Worm (Caenorhabditis elegans) whole organism, L1 larva: ENCODE measurements around the gene comt-1.

Experiments
- alr-1 ChIP-seq: fragments of 200-800 bp; sonication (Bioruptor generic); optimal IDR thresholded peaks from 2 replicates; lab custom pipeline; 2018; ENCODE audit warnings: borderline replicate concordance, mild to moderate bottlenecking, missing genetic modification characterization, missing compliant biosample characterization
- blmp-1 ChIP-seq: fragments of 150-350 bp; optimal IDR thresholded peaks from 2 replicates; lab custom pipeline; 2014; ENCODE audit warnings: missing biosample characterization, missing genetic modification characterization
- ceh-88 ChIP-seq: fragments of 200-800 bp; sonication (Bioruptor generic); IDR thresholded peaks from 2 replicates; pipeline ENCODE4 v1.3.6; 2022; ENCODE audit warnings: missing genetic modification characterization, missing compliant biosample characterization
- ceh-90 ChIP-seq: sonication (generic microtip); optimal IDR thresholded peaks from 2 replicates; lab custom pipeline; 2016; ENCODE audit warnings: missing genetic modification characterization, missing compliant biosample characterization
- ces-1 ChIP-seq: fragments of 150-350 bp; optimal IDR thresholded peaks from 2 replicates; lab custom pipeline; 2014; ENCODE audit warnings: missing biosample characterization, missing genetic modification reagents, missing genetic modification characterization
- dpl-1 ChIP-seq, 3 experiments: fragments of 150-350 bp in 2 of 3; sonication (generic microtip) in 1 of 3; optimal IDR thresholded peaks; 2 replicates each; lab custom pipeline; 2014 to 2017; ENCODE audit warnings: missing biosample characterization in 3 of 3, missing genetic modification characterization in 3 of 3, missing genetic modification reagents in 3 of 3
- dsc-1 ChIP-seq: sonication (generic microtip); optimal IDR thresholded peaks from 2 replicates; lab custom pipeline; 2016; ENCODE audit warnings: mild to moderate bottlenecking, missing genetic modification characterization, missing compliant biosample characterization
- efl-1 ChIP-seq, 4 experiments: fragments of 150-350 bp; optimal IDR thresholded peaks in 3 of 4; peaks in 1 of 4; 1 replicate in 1 of 4; 2 replicates in 3 of 4; lab custom pipeline; 2014; ENCODE audit warnings: missing biosample characterization in 2 of 4, missing genetic modification characterization in 2 of 4, missing genetic modification reagents in 2 of 4
- efl-3 ChIP-seq: fragments of 200-800 bp; sonication (Bioruptor generic); optimal IDR thresholded peaks from 2 replicates; lab custom pipeline; 2018; ENCODE audit warnings: mild to moderate bottlenecking, missing genetic modification characterization, missing compliant biosample characterization
- egl-13 ChIP-seq: sonication (generic microtip); optimal IDR thresholded peaks from 2 replicates; lab custom pipeline; 2016; ENCODE audit warnings: missing genotype, missing genetic modification reagents, missing genetic modification characterization, missing compliant biosample characterization
- elt-2 ChIP-seq: sonication (generic microtip); optimal IDR thresholded peaks from 2 replicates; lab custom pipeline; 2016; ENCODE audit warnings: missing genetic modification characterization, mild to moderate bottlenecking, inconsistent platforms, missing compliant biosample characterization, missing genetic modification reagents
- elt-3 ChIP-seq, 6 experiments: fragments of 150-350 bp in 1 of 6; sonication (generic microtip); optimal IDR thresholded peaks; 2 replicates each; lab custom pipeline; 2017 to 2018; ENCODE audit warnings: missing biosample characterization in 6 of 6, missing genetic modification characterization in 6 of 6, inconsistent platforms in 1 of 6
- fkh-4 ChIP-seq: sonication (generic microtip); optimal IDR thresholded peaks from 2 replicates; lab custom pipeline; 2016; ENCODE audit warnings: missing compliant biosample characterization, missing genetic modification characterization, borderline replicate concordance
- fos-1 ChIP-seq: fragments of 150-350 bp; optimal IDR thresholded peaks from 2 replicates; lab custom pipeline; 2014; ENCODE audit warnings: missing biosample characterization, missing genetic modification characterization
- grh-1 ChIP-seq: fragments of 200-800 bp; sonication (Bioruptor generic); IDR thresholded peaks from 2 replicates; pipeline ENCODE4 v1.3.6; 2022; ENCODE audit warnings: missing genetic modification reagents, missing genetic modification characterization, missing compliant biosample characterization
- hlh-4 ChIP-seq: sonication (generic microtip); optimal IDR thresholded peaks from 2 replicates; lab custom pipeline; 2016; ENCODE audit warnings: mild to moderate bottlenecking, missing genetic modification characterization, missing compliant biosample characterization
- hpl-2 ChIP-seq: fragments of 150-350 bp; optimal IDR thresholded peaks from 2 replicates; lab custom pipeline; 2014; ENCODE audit warnings: missing biosample characterization, missing genetic modification reagents, missing genetic modification characterization
- lin-14 ChIP-seq: fragments of 200-800 bp; sonication (Bioruptor generic); optimal IDR thresholded peaks from 2 replicates; lab custom pipeline; 2018; ENCODE audit warnings: mild to moderate bottlenecking, missing genetic modification characterization, moderate library complexity, missing compliant biosample characterization
- lin-35 ChIP-seq, 2 experiments: fragments of 150-350 bp; optimal IDR thresholded peaks; 2 replicates each; lab custom pipeline; 2014; ENCODE audit warnings: missing biosample characterization in 2 of 2, missing genetic modification characterization in 2 of 2, missing genetic modification reagents in 2 of 2
- lsy-2 ChIP-seq, 2 experiments: fragments of 150-350 bp; optimal IDR thresholded peaks; 2 replicates each; lab custom pipeline; 2014; ENCODE audit warnings: missing biosample characterization in 2 of 2, missing genetic modification characterization in 2 of 2
- mep-1 ChIP-seq: fragments of 150-350 bp; optimal IDR thresholded peaks from 2 replicates; lab custom pipeline; 2014; ENCODE audit warnings: missing biosample characterization, missing genetic modification characterization
- nhr-11 ChIP-seq: fragments of 150-350 bp; optimal IDR thresholded peaks from 2 replicates; lab custom pipeline; 2014; ENCODE audit warnings: missing biosample characterization, missing genetic modification characterization
- nhr-12 ChIP-seq: sonication (generic microtip); optimal IDR thresholded peaks from 2 replicates; lab custom pipeline; 2017; ENCODE audit warnings: missing biosample characterization, missing genetic modification characterization
- nhr-19 ChIP-seq: fragments of 200-800 bp; sonication (Bioruptor generic); conservative IDR thresholded peaks from 2 replicates; pipeline ENCODE4 v1.3.6; 2022; ENCODE audit warnings: missing genetic modification characterization, missing compliant biosample characterization
- nhr-20 ChIP-seq: sonication (generic microtip); optimal IDR thresholded peaks from 2 replicates; lab custom pipeline; 2016; ENCODE audit warnings: mild to moderate bottlenecking, missing genetic modification characterization, missing compliant biosample characterization
- nhr-237 ChIP-seq: fragments of 150-350 bp; optimal IDR thresholded peaks from 2 replicates; lab custom pipeline; 2014; ENCODE audit warnings: missing biosample characterization, missing genetic modification characterization
- nhr-28 ChIP-seq: fragments of 150-350 bp; optimal IDR thresholded peaks from 2 replicates; lab custom pipeline; 2014; ENCODE audit warnings: missing biosample characterization, missing genetic modification characterization
- nhr-47 ChIP-seq: sonication (generic microtip); optimal IDR thresholded peaks from 2 replicates; lab custom pipeline; 2016; ENCODE audit warnings: mild to moderate bottlenecking, missing genetic modification characterization, moderate library complexity, missing compliant biosample characterization
- nhr-71 ChIP-seq: sonication (generic microtip); optimal IDR thresholded peaks from 2 replicates; lab custom pipeline; 2016; ENCODE audit warnings: mild to moderate bottlenecking, missing genetic modification characterization, moderate library complexity, missing compliant biosample characterization
- nhr-76 ChIP-seq: sonication (generic microtip); optimal IDR thresholded peaks from 2 replicates; lab custom pipeline; 2017; ENCODE audit warnings: missing biosample characterization, missing genetic modification characterization
- nhr-77 ChIP-seq: fragments of 150-350 bp; optimal IDR thresholded peaks from 2 replicates; lab custom pipeline; 2014; ENCODE audit warnings: missing biosample characterization, missing genetic modification characterization
- nhr-84 ChIP-seq: sonication (generic microtip); optimal IDR thresholded peaks from 2 replicates; lab custom pipeline; 2017; ENCODE audit warnings: missing biosample characterization, missing genetic modification characterization
- nhr-85 ChIP-seq: sonication (generic microtip); peaks from one replicate; lab custom pipeline; 2016; ENCODE audit warnings: missing genetic modification characterization, inconsistent platforms, missing compliant biosample characterization
- nhr-90 ChIP-seq: sonication (generic microtip); optimal IDR thresholded peaks from 2 replicates; lab custom pipeline; 2016; ENCODE audit warnings: mild to moderate bottlenecking, missing genetic modification characterization, missing compliant biosample characterization; ENCODE audit not compliant: poor library complexity
- pax-3 ChIP-seq: fragments of 200-800 bp; sonication (Bioruptor generic); optimal IDR thresholded peaks from 2 replicates; lab custom pipeline; 2018; ENCODE audit warnings: mild to moderate bottlenecking, missing genetic modification characterization, moderate library complexity, missing compliant biosample characterization
- pqm-1 ChIP-seq: sonication (generic microtip); optimal IDR thresholded peaks from 3 replicates; lab custom pipeline; 2017; ENCODE audit warnings: missing biosample characterization, missing genetic modification characterization
- rnt-1 ChIP-seq: sonication (generic microtip); optimal IDR thresholded peaks from 2 replicates; lab custom pipeline; 2016; ENCODE audit warnings: mild to moderate bottlenecking, missing genetic modification characterization, moderate library complexity, missing compliant biosample characterization
- skn-1 ChIP-seq: fragments of 150-350 bp; optimal IDR thresholded peaks from 2 replicates; lab custom pipeline; 2014; ENCODE audit warnings: missing biosample characterization, missing genetic modification characterization
- snu-23 ChIP-seq: sonication (generic microtip); optimal IDR thresholded peaks from 2 replicates; lab custom pipeline; 2016; ENCODE audit warnings: missing genetic modification characterization, missing compliant biosample characterization
- sptf-1 ChIP-seq: fragments of 150-350 bp; optimal IDR thresholded peaks from 2 replicates; lab custom pipeline; 2014; ENCODE audit warnings: missing biosample characterization, missing genetic modification characterization
- tbx-2 ChIP-seq: sonication (generic microtip); optimal IDR thresholded peaks from 2 replicates; lab custom pipeline; 2016; ENCODE audit warnings: missing genetic modification characterization, missing compliant biosample characterization
- tlp-1 ChIP-seq: fragments of 150-350 bp; optimal IDR thresholded peaks from 2 replicates; lab custom pipeline; 2014; ENCODE audit warnings: missing biosample characterization, missing genetic modification characterization
- unc-130 ChIP-seq: fragments of 150-350 bp; optimal IDR thresholded peaks from 2 replicates; lab custom pipeline; 2017; ENCODE audit warnings: missing biosample characterization, missing genetic modification characterization, inconsistent platforms
- zip-4 ChIP-seq: fragments of 200-800 bp; sonication (Bioruptor generic); optimal IDR thresholded peaks from 2 replicates; lab custom pipeline; 2018; ENCODE audit warnings: mild to moderate bottlenecking, missing genetic modification characterization, moderate library complexity, missing compliant biosample characterization
- ztf-11 ChIP-seq, 2 experiments: sonication (generic microtip); optimal IDR thresholded peaks; 2 replicates each; lab custom pipeline; 2016 to 2017; ENCODE audit warnings: missing genetic modification characterization in 2 of 2, missing biosample characterization in 1 of 2, missing compliant biosample characterization in 1 of 2
- ztf-4 ChIP-seq: fragments of 150-350 bp; optimal IDR thresholded peaks from 2 replicates; lab custom pipeline; 2014; ENCODE audit warnings: missing biosample characterization, missing genetic modification characterization

The comt-1 gene

ce11 chrX:2865591-2866217 lies 3.4 kb upstream of the comt-1 start (continued):
- TF ChIP-seq zip-4 (GFP tag; lab: Kevin White, UChicago) (no peak), snu-23 (GFP tag; lab: Kevin White, UChicago) (peak; percentile 48), ztf-11 (tag; optimal IDR thresholded peaks at IDR 0.05; lab: Kevin White, UChicago) (no peak), nhr-84 (tag; lab: Kevin White, UChicago) (no peak), lsy-2 (tag; optimal IDR thresholded peaks at IDR 0.05; lab: Kevin White, UChicago) (peak in 1 of 2 experiments; percentile 4), ztf-4 (peak; percentile 38), nhr-12 (tag; lab: Kevin White, UChicago) (no peak), sptf-1 (no peak), hpl-2 (GFP tag; lab: Kevin White, UChicago) (no peak), dpl-1 (GFP tag; optimal IDR thresholded peaks at IDR 0.05; lab: Kevin White, UChicago) (no peak), unc-130 (no peak), lin-35 (GFP tag; optimal IDR thresholded peaks at IDR 0.05; lab: Kevin White, UChicago) (peak in 1 of 2 experiments; percentile 8), fos-1 (tag; lab: Kevin White, UChicago) (no peak), ceh-88 (no peak), elt-3 (tag; optimal IDR thresholded peaks at IDR 0.05; lab: Kevin White, UChicago) (peak in 1 of 6 experiments; percentile 69), mep-1 (peak; percentile 32), pax-3 (tag; lab: Kevin White, UChicago) (no peak), pqm-1 (tag; lab: Kevin White, UChicago) (no peak), nhr-237 (tag; lab: Kevin White, UChicago) (no peak), nhr-19 (GFP tag; lab: Robert Waterston, UW) (peak; percentile 13), nhr-11 (no peak), rnt-1 (tag; lab: Kevin White, UChicago) (no peak), nhr-71 (tag; lab: Kevin White, UChicago) (peak; percentile 29), skn-1 (no peak), fkh-4 (tag; lab: Kevin White, UChicago) (no peak), nhr-85 (tag; lab: Kevin White, UChicago) (peak; percentile 85), nhr-47 (tag; lab: Kevin White, UChicago) (no peak), tbx-2 (tag; lab: Kevin White, UChicago) (no peak), dsc-1 (tag; lab: Kevin White, UChicago) (no peak), efl-1 (optimal IDR thresholded peaks at IDR 0.05; lab: Kevin White, UChicago) (no peak), efl-1 (GFP tag; optimal IDR thresholded peaks at IDR 0.05 in 1 of 2; lab: Kevin White, UChicago) (no peak), alr-1 (tag; lab: Kevin White, UChicago) (no peak)

- TF ChIP-seq nhr-71 (tag; lab: Kevin White, UChicago) = peak; percentile 17
- peak; percentile 66 for TF ChIP-seq nhr-85 (tag; lab: Kevin White, UChicago)
- TF ChIP-seq tbx-2 (tag; lab: Kevin White, UChicago) = peak; percentile 4
- no peak for TF ChIP-seq elt-2 (tag; lab: Kevin White, UChicago)
- no peak for TF ChIP-seq nhr-77 (tag; lab: Kevin White, UChicago)
- TF ChIP-seq nhr-76 (tag; lab: Kevin White, UChicago) = no peak
- TF ChIP-seq snu-23 (GFP tag; lab: Kevin White, UChicago) = peak; percentile 38
- peak; percentile 45 for TF ChIP-seq lin-14
- peak; percentile 80 for TF ChIP-seq blmp-1
- TF ChIP-seq nhr-20 (tag; lab: Kevin White, UChicago) = peak; percentile 27
- TF ChIP-seq elt-3 (tag; optimal IDR thresholded peaks at IDR 0.05; lab: Kevin White, UChicago) = peak in 4 of 6 experiments; percentile 20 to 72 (median 51)
Measured at ce11 chrX:2863946-2864345, 1.7 kb upstream of the comt-1 start, which contains the start of gene F53B3.6. TSS of gene F53B3.6 (plus strand) at chrX:2864229.

- peak in 1 of 2 experiments; percentile 9 for TF ChIP-seq lsy-2 (tag; optimal IDR thresholded peaks at IDR 0.05; lab: Kevin White, UChicago)
- no peak for TF ChIP-seq pax-3 (tag; lab: Kevin White, UChicago)
- TF ChIP-seq unc-130 = peak; percentile 44
- no peak for TF ChIP-seq grh-1 (GFP tag; lab: Robert Waterston, UW)
- TF ChIP-seq nhr-71 (tag; lab: Kevin White, UChicago) = peak; percentile 62
- TF ChIP-seq egl-13 (tag; lab: Kevin White, UChicago) = no peak
- TF ChIP-seq efl-3 = no peak
- no peak for TF ChIP-seq tlp-1 (tag; lab: Kevin White, UChicago)
- TF ChIP-seq blmp-1 = peak; percentile 66
- peak; percentile 56 for TF ChIP-seq snu-23 (GFP tag; lab: Kevin White, UChicago)
- no peak for TF ChIP-seq tbx-2 (tag; lab: Kevin White, UChicago)
- TF ChIP-seq ceh-90 (tag; lab: Kevin White, UChicago) = no peak
- no peak for TF ChIP-seq nhr-84 (tag; lab: Kevin White, UChicago)
- no peak for TF ChIP-seq ceh-88
- no peak for TF ChIP-seq nhr-237 (tag; lab: Kevin White, UChicago)
- no peak for TF ChIP-seq ces-1 (GFP tag; lab: Kevin White, UChicago)
- TF ChIP-seq nhr-28 = no peak
- TF ChIP-seq hlh-4 (tag; lab: Kevin White, UChicago) = no peak
- peak; percentile 72 for TF ChIP-seq nhr-90
- peak; percentile 58 for TF ChIP-seq nhr-20 (tag; lab: Kevin White, UChicago)
- TF ChIP-seq lin-14 = peak; percentile 56
Measured at ce11 chrX:2858380-2858779, 3.9 kb downstream of the comt-1 start.
